Fruit fly (Drosophila melanogaster) whole organism, embryonic: ENCODE data around the gene Trxr1.

ENCODE experiments used
- Abd-B ChIP-seq: fragments of 200-800 bp; sonication (Bioruptor generic); optimal IDR thresholded peaks from 2 replicates; lab custom pipeline; 2018; ENCODE audit warnings: missing biosample characterization, mild to moderate bottlenecking, missing genetic modification characterization, moderate library complexity
- CG10366 ChIP-seq: fragments of 200-800 bp; sonication (Bioruptor generic); IDR thresholded peaks from 2 replicates; pipeline ENCODE4 v1.3.6; 2022; ENCODE audit warnings: missing biosample characterization, missing genetic modification characterization
- CG11504 ChIP-seq: fragments of 200-800 bp; sonication (Bioruptor generic); optimal IDR thresholded peaks from 3 replicates; lab custom pipeline; 2019; ENCODE audit warnings: missing biosample characterization, mild to moderate bottlenecking, missing genetic modification characterization, moderate library complexity
- CG1233 ChIP-seq: fragments of 200-800 bp; sonication (Bioruptor generic); optimal IDR thresholded peaks from 4 replicates; lab custom pipeline; 2018; ENCODE audit warnings: missing biosample characterization, mild to moderate bottlenecking, missing genetic modification characterization
- CG14441 ChIP-seq: fragments of 200-800 bp; sonication (Bioruptor generic); IDR thresholded peaks from 2 replicates; pipeline ENCODE4 v1.3.6; 2022; ENCODE audit warnings: missing biosample characterization, missing genetic modification characterization
- CG1603 ChIP-seq: fragments of 200-800 bp; sonication (Bioruptor generic); optimal IDR thresholded peaks from 2 replicates; lab custom pipeline; 2019; ENCODE audit warnings: missing biosample characterization, mild to moderate bottlenecking, missing genetic modification characterization, moderate library complexity
- CG17802 ChIP-seq: fragments of 200-800 bp; sonication (Bioruptor generic); optimal IDR thresholded peaks from 2 replicates; lab custom pipeline; 2018; ENCODE audit warnings: missing biosample characterization, mild to moderate bottlenecking, missing genetic modification characterization, moderate library complexity
- CG17829 ChIP-seq: fragments of 200-800 bp; optimal IDR thresholded peaks from 2 replicates; lab custom pipeline; 2019; ENCODE audit warnings: missing biosample characterization, mild to moderate bottlenecking, missing genetic modification characterization, moderate library complexity
- CG18764 ChIP-seq: fragments of 200-800 bp; sonication (Bioruptor generic); optimal IDR thresholded peaks from 3 replicates; lab custom pipeline; 2016; ENCODE audit warnings: missing biosample characterization, missing genetic modification characterization
- CG2120 ChIP-seq: fragments of 200-800 bp; sonication (Bioruptor generic); optimal IDR thresholded peaks from 3 replicates; lab custom pipeline; 2016; ENCODE audit warnings: missing biosample characterization, missing genetic modification characterization
- CG30431 ChIP-seq: fragments of 200-800 bp; sonication (Bioruptor generic); optimal IDR thresholded peaks from 2 replicates; lab custom pipeline; 2017; ENCODE audit warnings: missing biosample characterization, missing genetic modification characterization
- CG31224 ChIP-seq: fragments of 200-800 bp; sonication (Bioruptor generic); IDR thresholded peaks from 2 replicates; pipeline ENCODE4 v1.3.6; 2022; ENCODE audit warnings: missing biosample characterization, missing genetic modification characterization
- CG32772 ChIP-seq: fragments of 200-800 bp; sonication (Bioruptor generic); IDR thresholded peaks from 2 replicates; pipeline ENCODE4 v1.3.6; 2022; ENCODE audit warnings: missing biosample characterization, missing genetic modification characterization
- CG4328 ChIP-seq: fragments of 200-800 bp; sonication (Bioruptor generic); optimal IDR thresholded peaks from 3 replicates; lab custom pipeline; 2017; ENCODE audit warnings: missing biosample characterization, missing genetic modification reagents, missing genetic modification characterization
- CG6791 ChIP-seq: fragments of 200-800 bp; sonication (Bioruptor generic); IDR thresholded peaks from 3 replicates; pipeline ENCODE4 v1.3.6; 2022; ENCODE audit warnings: missing biosample characterization, missing genetic modification characterization; ENCODE audit not compliant: partially characterized antibody
- CG8290 ChIP-seq, 3 experiments: fragments of 200-800 bp; sonication (Bioruptor generic); optimal IDR thresholded peaks; 2 replicates each; lab custom pipeline; 2016 to 2019; ENCODE audit warnings: missing biosample characterization in 3 of 3, missing genetic modification characterization in 3 of 3, mild to moderate bottlenecking in 2 of 3, moderate library complexity in 1 of 3
- CG8924 ChIP-seq: fragments of 200-800 bp; optimal IDR thresholded peaks from 3 replicates; lab custom pipeline; 2019; ENCODE audit warnings: missing biosample characterization, mild to moderate bottlenecking, missing genetic modification characterization, moderate library complexity
- CG9215 ChIP-seq: fragments of 200-800 bp; sonication (Bioruptor generic); IDR thresholded peaks from 2 replicates; pipeline ENCODE4 v1.3.6; 2022; ENCODE audit warnings: missing biosample characterization, missing genetic modification characterization
- CG9817 ChIP-seq: fragments of 200-800 bp; sonication (Bioruptor generic); optimal IDR thresholded peaks from 2 replicates; lab custom pipeline; 2018; ENCODE audit warnings: missing biosample characterization, mild to moderate bottlenecking, missing genetic modification characterization, moderate library complexity
- D19B ChIP-seq: fragments of 200-800 bp; sonication (Bioruptor generic); optimal IDR thresholded peaks from 2 replicates; lab custom pipeline; 2017; ENCODE audit warnings: missing biosample characterization, mild to moderate bottlenecking, missing genetic modification characterization
- Dfd ChIP-seq, 2 experiments: fragments of >200 bp; optimal IDR thresholded peaks; 2 replicates each; lab custom pipeline; 2017; ENCODE audit warnings: missing biosample characterization in 2 of 2, missing genetic modification characterization in 2 of 2
- Dll ChIP-seq: fragments of 200-800 bp; sonication (Bioruptor generic); IDR thresholded peaks from 4 replicates; pipeline ENCODE4 v1.3.6; 2022; ENCODE audit warnings: missing biosample characterization, missing genetic modification characterization; ENCODE audit not compliant: partially characterized antibody
- Hr51 ChIP-seq, 2 experiments: fragments of 200-800 bp; sonication (Bioruptor generic); optimal IDR thresholded peaks; 2 replicates in 1 of 2; 3 replicates in 1 of 2; lab custom pipeline; 2016 to 2018; ENCODE audit warnings: missing biosample characterization in 2 of 2, missing genetic modification characterization in 2 of 2, mild to moderate bottlenecking in 1 of 2, moderate library complexity in 1 of 2
- NC2α ChIP-seq: fragments of 200-800 bp; sonication (Bioruptor generic); optimal IDR thresholded peaks from 2 replicates; lab custom pipeline; 2016; ENCODE audit warnings: missing biosample characterization, missing genetic modification characterization
- Oli ChIP-seq: fragments of 200-800 bp; sonication (Bioruptor generic); optimal IDR thresholded peaks from 2 replicates; lab custom pipeline; 2018; ENCODE audit warnings: missing biosample characterization, mild to moderate bottlenecking, missing genetic modification characterization, moderate library complexity
- Side ChIP-seq: fragments of 200-800 bp; sonication (Bioruptor generic); optimal IDR thresholded peaks from 2 replicates; lab custom pipeline; 2016; ENCODE audit warnings: missing biosample characterization, missing genetic modification characterization
- Sox102F ChIP-seq: fragments of 200-800 bp; sonication (Bioruptor generic); optimal IDR thresholded peaks from 2 replicates; lab custom pipeline; 2018; ENCODE audit warnings: missing biosample characterization, mild to moderate bottlenecking, missing genetic modification characterization, moderate library complexity
- Sry-β ChIP-seq: fragments of 200-800 bp; sonication (Bioruptor generic); optimal IDR thresholded peaks from 2 replicates; lab custom pipeline; 2018; ENCODE audit warnings: missing biosample characterization, mild to moderate bottlenecking, missing genetic modification characterization, moderate library complexity
- Stat92E ChIP-seq, 3 experiments: fragments of >200 bp in 2 of 3; fragments of 200-800 bp in 1 of 3; sonication (Bioruptor generic) in 1 of 3; optimal IDR thresholded peaks; 2 replicates each; lab custom pipeline; 2017 to 2019; ENCODE audit warnings: missing biosample characterization in 3 of 3, missing genetic modification characterization in 3 of 3, mild to moderate bottlenecking in 1 of 3, moderate library complexity in 1 of 3
- Taf1 ChIP-seq: fragments of 200-800 bp; sonication (Bioruptor generic); IDR thresholded peaks from 2 replicates; pipeline ENCODE4 v1.3.6; 2022; ENCODE audit warnings: missing biosample characterization, missing genetic modification characterization
- Xrp1 ChIP-seq: fragments of 200-800 bp; sonication (Bioruptor generic); IDR thresholded peaks from 2 replicates; pipeline ENCODE4 v1.3.6; 2022; ENCODE audit warnings: missing biosample characterization, missing genetic modification characterization
- abd-A ChIP-seq: fragments of 200-800 bp; sonication (Bioruptor generic); optimal IDR thresholded peaks from 3 replicates; lab custom pipeline; 2019; ENCODE audit warnings: missing biosample characterization, mild to moderate bottlenecking, missing genetic modification characterization, moderate library complexity
- bsh ChIP-seq, 2 experiments: fragments of 200-800 bp; sonication (Bioruptor generic); optimal IDR thresholded peaks; 2 replicates each; lab custom pipeline; 2017 to 2018; ENCODE audit warnings: mild to moderate bottlenecking in 2 of 2, missing biosample characterization in 2 of 2, missing genetic modification characterization in 2 of 2, moderate library complexity in 1 of 2
- cg ChIP-seq: fragments of 200-800 bp; sonication (Bioruptor generic); optimal IDR thresholded peaks from 3 replicates; lab custom pipeline; 2019; ENCODE audit warnings: missing biosample characterization, mild to moderate bottlenecking, missing genetic modification characterization, moderate library complexity
- chn ChIP-seq: fragments of 200-800 bp; sonication (Bioruptor generic); optimal IDR thresholded peaks from 2 replicates; lab custom pipeline; 2016; ENCODE audit warnings: missing biosample characterization, missing genetic modification characterization
- dimm ChIP-seq: fragments of 200-800 bp; sonication (Bioruptor generic); IDR thresholded peaks from 2 replicates; pipeline ENCODE4 v1.3.6; 2022; ENCODE audit warnings: missing biosample characterization, missing genetic modification characterization
- dmrt99B ChIP-seq: fragments of 200-800 bp; sonication (Bioruptor generic); optimal IDR thresholded peaks from 2 replicates; lab custom pipeline; 2018; ENCODE audit warnings: missing biosample characterization, mild to moderate bottlenecking, missing genetic modification characterization, moderate library complexity
- dysf ChIP-seq: fragments of 200-800 bp; sonication (Bioruptor generic); IDR thresholded peaks from 3 replicates; pipeline ENCODE4 v1.3.6; 2022; ENCODE audit warnings: missing biosample characterization, missing genetic modification characterization
- esg ChIP-seq: fragments of 200-800 bp; sonication (Bioruptor generic); conservative IDR thresholded peaks from 2 replicates; pipeline ENCODE4 v1.3.6; 2022; ENCODE audit warnings: missing biosample characterization, missing genetic modification characterization
- gem ChIP-seq: fragments of 200-800 bp; sonication (Bioruptor generic); optimal IDR thresholded peaks from 2 replicates; lab custom pipeline; 2019; ENCODE audit warnings: missing biosample characterization, mild to moderate bottlenecking, missing genetic modification characterization, moderate library complexity
- org-1 ChIP-seq: fragments of 200-800 bp; sonication (Bioruptor generic); optimal IDR thresholded peaks from 2 replicates; lab custom pipeline; 2017; ENCODE audit warnings: missing biosample characterization, missing genetic modification characterization
- pan ChIP-seq, 4 experiments: fragments of >200 bp in 3 of 4; fragments of 200-800 bp in 1 of 4; sonication (Bioruptor generic) in 1 of 4; optimal IDR thresholded peaks in 3 of 4; IDR thresholded peaks in 1 of 4; 2 replicates each; pipeline versions ENCODE4 v1.3.6 to Lab custom; 2017 to 2022; ENCODE audit warnings: missing biosample characterization in 2 of 4, missing genetic modification characterization in 2 of 4, mixed read lengths in 1 of 4
- prd ChIP-seq, 3 experiments: fragments of >200 bp in 2 of 3; fragments of 200-800 bp in 1 of 3; sonication (Bioruptor generic) in 1 of 3; optimal IDR thresholded peaks in 2 of 3; IDR thresholded peaks in 1 of 3; 2 replicates in 2 of 3; 3 replicates in 1 of 3; pipeline versions ENCODE4 v1.3.6 to Lab custom; 2017 to 2022; ENCODE audit warnings: missing biosample characterization in 1 of 3, missing genetic modification characterization in 1 of 3
- slp2 ChIP-seq: fragments of 200-800 bp; sonication (Bioruptor generic); optimal IDR thresholded peaks from 2 replicates; lab custom pipeline; 2016; ENCODE audit warnings: missing biosample characterization, missing genetic modification characterization
- ssp ChIP-seq: fragments of 200-800 bp; sonication (Bioruptor generic); IDR thresholded peaks from 2 replicates; pipeline ENCODE4 v1.3.6; 2022; ENCODE audit warnings: missing biosample characterization, missing genetic modification characterization
- tio ChIP-seq: fragments of 200-800 bp; sonication (Bioruptor generic); optimal IDR thresholded peaks from 2 replicates; lab custom pipeline; 2017; ENCODE audit warnings: missing biosample characterization, missing genetic modification characterization, inconsistent platforms
- tll ChIP-seq, 2 experiments: fragments of 200-800 bp in 1 of 2; fragments of >200 bp in 1 of 2; sonication (Bioruptor generic) in 1 of 2; optimal IDR thresholded peaks; 2 replicates each; lab custom pipeline; 2017 to 2019; ENCODE audit warnings: missing biosample characterization in 2 of 2, missing genetic modification characterization in 2 of 2, mild to moderate bottlenecking in 1 of 2, moderate library complexity in 1 of 2
- vvl ChIP-seq: fragments of 200-800 bp; sonication (Bioruptor generic); IDR thresholded peaks from 2 replicates; pipeline ENCODE4 v1.3.6; 2022; ENCODE audit warnings: missing biosample characterization, missing genetic modification characterization

Trxr1 gene

DNA sequence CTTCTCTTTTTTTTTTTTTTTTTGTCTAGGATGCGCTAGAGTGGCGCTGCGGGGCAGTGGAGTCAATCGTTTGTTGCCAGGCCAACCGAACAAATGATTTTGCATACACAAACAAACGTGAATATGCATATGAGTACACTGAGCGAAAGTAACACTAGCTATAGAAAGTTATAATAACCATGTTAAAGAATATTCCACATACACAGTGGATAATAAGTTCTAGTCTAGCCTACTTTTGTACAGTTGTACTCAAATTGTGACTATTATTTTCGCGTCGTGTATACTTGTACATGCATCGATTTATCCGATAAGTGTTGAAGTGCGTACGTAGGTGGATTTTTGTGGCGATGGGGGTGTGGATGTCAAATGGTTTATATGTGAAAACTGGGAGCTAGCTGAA lies 35.3 kb upstream of the Trxr1 start (continued):
- peak; percentile 54 for TF ChIP-seq vvl (GFP tag; lab: Robert Waterston, UW)
- TF ChIP-seq Stat92E (GFP tag; optimal IDR thresholded peaks at IDR 0.05; lab: Kevin White, UChicago): no peak
- TF ChIP-seq CG1233 (GFP tag; lab: Kevin White, UChicago): no peak
- TF ChIP-seq cg (GFP tag; lab: Kevin White, UChicago): no peak
- no peak for TF ChIP-seq CG4328 (GFP tag; lab: Kevin White, UChicago)
- no peak for TF ChIP-seq CG30431 (GFP tag; lab: Kevin White, UChicago)
- peak; percentile 19 for TF ChIP-seq gem
- TF ChIP-seq CG10366 (GFP tag; lab: Robert Waterston, UW): peak; percentile 11; the same call in 1 of the 2 replicates
- TF ChIP-seq prd (optimal IDR thresholded peaks at IDR 0.05; lab: Kevin White, UChicago): no peak
- TF ChIP-seq prd (GFP tag; IDR thresholded peaks at IDR 0.05; lab: Robert Waterston, UW): peak; percentile 43; the same call in 1 of the 3 replicates
- TF ChIP-seq bsh (GFP tag; optimal IDR thresholded peaks at IDR 0.05; lab: Kevin White, UChicago): peak in 1 of 2 experiments; percentile 6
- no peak for TF ChIP-seq CG9215 (GFP tag; lab: Robert Waterston, UW)
- no peak for TF ChIP-seq CG2120 (GFP tag; lab: Kevin White, UChicago)
- TF ChIP-seq Hr51 (GFP tag; optimal IDR thresholded peaks at IDR 0.05; lab: Kevin White, UChicago): peak in 1 of 2 experiments; percentile 34
- TF ChIP-seq tll (GFP tag; optimal IDR thresholded peaks at IDR 0.05; lab: Kevin White, UChicago): no peak
- TF ChIP-seq CG17802 (tag; lab: Kevin White, UChicago): no peak
- peak; percentile 58 for TF ChIP-seq CG11504 (tag; lab: Kevin White, UChicago)
- no peak for TF ChIP-seq NC2α (GFP tag; lab: Kevin White, UChicago)
- TF ChIP-seq tio: no peak
- TF ChIP-seq slp2 (GFP tag; lab: Kevin White, UChicago): no peak
- TF ChIP-seq Sry-β (GFP tag; lab: Kevin White, UChicago): no peak
- TF ChIP-seq D19B (GFP tag; lab: Kevin White, UChicago): no peak
- TF ChIP-seq esg: no peak
- TF ChIP-seq Xrp1 (GFP tag; lab: Robert Waterston, UW): 0 out of 2 replicates have a peak, but pooled peaks have one; percentile 13
- TF ChIP-seq Abd-B (GFP tag; lab: Kevin White, UChicago): no peak
- TF ChIP-seq Oli (tag; lab: Kevin White, UChicago): no peak
- TF ChIP-seq CG6791: no peak
- TF ChIP-seq ssp (GFP tag; lab: Robert Waterston, UW): no peak
- 0 out of 3 replicates have a peak, but pooled peaks have one; percentile 30 for TF ChIP-seq dysf (GFP tag; lab: Robert Waterston, UW)
- no peak for TF ChIP-seq dimm
- peak; percentile 54 for TF ChIP-seq CG1603 (tag; lab: Kevin White, UChicago)
- TF ChIP-seq CG14441 (GFP tag; lab: Robert Waterston, UW): peak; percentile 30; the same call in 1 of the 2 replicates
- no peak for TF ChIP-seq abd-A (tag; lab: Kevin White, UChicago)
- TF ChIP-seq Taf1 (GFP tag; lab: Robert Waterston, UW): no peak
- no peak for TF ChIP-seq org-1 (GFP tag; lab: Kevin White, UChicago)
- no peak for TF ChIP-seq CG8924 (tag; lab: Kevin White, UChicago)
- no peak for TF ChIP-seq chn (GFP tag; lab: Kevin White, UChicago)
- no peak for TF ChIP-seq CG31224
- no peak for TF ChIP-seq Dfd (GFP tag; optimal IDR thresholded peaks at IDR 0.05; lab: Kevin White, UChicago)
- peak; percentile 30 for TF ChIP-seq dmrt99B (tag; lab: Kevin White, UChicago)
- TF ChIP-seq CG8290 (GFP tag; optimal IDR thresholded peaks at IDR 0.05; lab: Kevin White, UChicago): no peak
- TF ChIP-seq CG8290 (tag; optimal IDR thresholded peaks at IDR 0.05; lab: Kevin White, UChicago): peak in 1 of 2 experiments; percentile 53
- no peak for TF ChIP-seq CG18764 (GFP tag; lab: Kevin White, UChicago)
- no peak for TF ChIP-seq CG17829 (tag; lab: Kevin White, UChicago)
- TF ChIP-seq CG32772 (GFP tag; lab: Robert Waterston, UW): no peak
- no peak for TF ChIP-seq CG9817
- no peak for TF ChIP-seq pan (optimal IDR thresholded peaks at IDR 0.05; lab: Kevin White, UChicago)
- peak in 1 of 2 experiments; percentile 21 for TF ChIP-seq pan (GFP tag; optimal IDR thresholded peaks at IDR 0.05 in 1 of 2, IDR thresholded peaks at IDR 0.05 in 1 of 2)
- no peak for TF ChIP-seq Dll
- TF ChIP-seq Side: no peak
- TF ChIP-seq Sox102F (GFP tag; lab: Kevin White, UChicago): peak; percentile 45
